Fruit fly (Drosophila melanogaster) whole organism, embryonic: ENCODE results near the gene Catsup.
A peak's percentile ranks its signal among the peaks of the same experiment; 100 is the strongest.

Source experiments
- CG10209 ChIP-seq: fragments of 200-800 bp; sonication (Bioruptor generic); optimal IDR thresholded peaks from 3 replicates; lab custom pipeline; 2017; ENCODE audit warnings: missing biosample characterization, mild to moderate bottlenecking, missing genetic modification characterization, missing genetic modification reagents
- CG10543 ChIP-seq: fragments of 200-800 bp; sonication (Bioruptor generic); optimal IDR thresholded peaks from 3 replicates; lab custom pipeline; 2017; ENCODE audit warnings: missing biosample characterization, mild to moderate bottlenecking, missing genetic modification characterization, moderate library complexity
- CG11456 ChIP-seq: fragments of 200-800 bp; sonication (Bioruptor generic); IDR thresholded peaks from 3 replicates; pipeline ENCODE4 v1.3.6; 2022; ENCODE audit warnings: missing biosample characterization, missing genetic modification characterization
- CG12391 ChIP-seq: fragments of 200-800 bp; sonication (Bioruptor generic); optimal IDR thresholded peaks from 3 replicates; lab custom pipeline; 2018; ENCODE audit warnings: missing biosample characterization, mild to moderate bottlenecking, missing genetic modification characterization, moderate library complexity
- CG14014 ChIP-seq: fragments of 200-800 bp; sonication (Bioruptor generic); IDR thresholded peaks from 2 replicates; pipeline ENCODE4 v1.3.6; 2022; ENCODE audit warnings: missing biosample characterization, missing genetic modification characterization
- CG14965 ChIP-seq: fragments of 200-800 bp; sonication (Bioruptor generic); optimal IDR thresholded peaks from 2 replicates; lab custom pipeline; 2016; ENCODE audit warnings: missing biosample characterization, missing genetic modification characterization, borderline replicate concordance
- CG15514 ChIP-seq: fragments of 200-800 bp; sonication (Bioruptor generic); optimal IDR thresholded peaks from 3 replicates; lab custom pipeline; 2017; ENCODE audit warnings: missing biosample characterization, missing genetic modification characterization, mild to moderate bottlenecking, moderate library complexity, missing genetic modification reagents
- CG1647 ChIP-seq: fragments of 200-800 bp; sonication (Bioruptor generic); optimal IDR thresholded peaks from 3 replicates; lab custom pipeline; 2016; ENCODE audit warnings: missing biosample characterization, missing genetic modification characterization
- CG16863 ChIP-seq: fragments of 200-800 bp; sonication (Bioruptor generic); optimal IDR thresholded peaks from 3 replicates; lab custom pipeline; 2016; ENCODE audit warnings: missing biosample characterization, missing genetic modification characterization
- CG17385 ChIP-seq: fragments of 200-800 bp; sonication (Bioruptor generic); optimal IDR thresholded peaks from 3 replicates; lab custom pipeline; 2018; ENCODE audit warnings: missing biosample characterization, mild to moderate bottlenecking, missing genetic modification characterization
- CG17612 ChIP-seq: fragments of 200-800 bp; sonication (Bioruptor generic); IDR thresholded peaks from 2 replicates; pipeline ENCODE4 v1.3.6; 2022; ENCODE audit warnings: missing biosample characterization, missing genetic modification characterization
- CG2875 ChIP-seq: fragments of 200-800 bp; sonication (Bioruptor generic); optimal IDR thresholded peaks from 2 replicates; lab custom pipeline; 2017; ENCODE audit warnings: missing biosample characterization, mild to moderate bottlenecking, missing genetic modification characterization, missing genetic modification reagents
- CG31365 ChIP-seq: fragments of 200-800 bp; sonication (Bioruptor generic); optimal IDR thresholded peaks from 2 replicates; lab custom pipeline; 2018; ENCODE audit warnings: missing biosample characterization, mild to moderate bottlenecking, missing genetic modification characterization
- CG3163 ChIP-seq: fragments of 200-800 bp; sonication (Bioruptor generic); optimal IDR thresholded peaks from 3 replicates; lab custom pipeline; 2016; ENCODE audit warnings: missing biosample characterization, missing genetic modification characterization
- CG4282 ChIP-seq: fragments of 200-800 bp; sonication (Bioruptor generic); optimal IDR thresholded peaks from 2 replicates; lab custom pipeline; 2016; ENCODE audit warnings: missing biosample characterization, missing genetic modification characterization
- CG4707 ChIP-seq: fragments of 200-800 bp; sonication (Bioruptor generic); optimal IDR thresholded peaks from 2 replicates; lab custom pipeline; 2018; ENCODE audit warnings: missing biosample characterization, mild to moderate bottlenecking, missing genetic modification characterization, moderate library complexity
- CG6854 ChIP-seq: fragments of 200-800 bp; sonication (Bioruptor generic); optimal IDR thresholded peaks from 3 replicates; lab custom pipeline; 2017; ENCODE audit warnings: missing biosample characterization, mild to moderate bottlenecking, missing genetic modification characterization
- CG7556 ChIP-seq: fragments of 200-800 bp; sonication (Bioruptor generic); optimal IDR thresholded peaks from 2 replicates; lab custom pipeline; 2017; ENCODE audit warnings: missing biosample characterization, mild to moderate bottlenecking, missing genetic modification characterization
- CG8944 ChIP-seq: fragments of 200-800 bp; sonication (Bioruptor generic); optimal IDR thresholded peaks from 3 replicates; lab custom pipeline; 2016; ENCODE audit warnings: missing biosample characterization, missing genetic modification characterization
- D ChIP-seq, 2 experiments: fragments of 200-800 bp in 1 of 2; fragments of >200 bp in 1 of 2; sonication (Bioruptor generic) in 1 of 2; optimal IDR thresholded peaks; 2 replicates in 1 of 2; 3 replicates in 1 of 2; lab custom pipeline; 2017; ENCODE audit warnings: mild to moderate bottlenecking in 1 of 2, missing biosample characterization in 1 of 2, missing genetic modification characterization in 1 of 2, missing genetic modification reagents in 1 of 2
- Doc3 ChIP-seq: fragments of 200-800 bp; sonication (Bioruptor generic); IDR thresholded peaks from 3 replicates; pipeline ENCODE4 v1.3.6; 2022; ENCODE audit warnings: missing biosample characterization, missing genetic modification characterization; ENCODE audit not compliant: partially characterized antibody
- Fer1 ChIP-seq: fragments of 200-800 bp; sonication (Bioruptor generic); optimal IDR thresholded peaks from 2 replicates; lab custom pipeline; 2017; ENCODE audit warnings: missing biosample characterization, mild to moderate bottlenecking, missing genetic modification characterization
- HLH54F ChIP-seq: fragments of 200-800 bp; sonication (Bioruptor generic); optimal IDR thresholded peaks from 3 replicates; lab custom pipeline; 2016; ENCODE audit warnings: missing biosample characterization, missing genetic modification characterization
- Ptx1 ChIP-seq: fragments of 200-800 bp; sonication (Bioruptor generic); IDR thresholded peaks from 2 replicates; pipeline ENCODE4 v1.3.6; 2022; ENCODE audit warnings: missing biosample characterization, missing genetic modification characterization
- Sox102F ChIP-seq: fragments of 200-800 bp; sonication (Bioruptor generic); optimal IDR thresholded peaks from 2 replicates; lab custom pipeline; 2018; ENCODE audit warnings: missing biosample characterization, mild to moderate bottlenecking, missing genetic modification characterization, moderate library complexity
- Spps ChIP-seq: fragments of 200-800 bp; sonication (Bioruptor generic); optimal IDR thresholded peaks from 2 replicates; lab custom pipeline; 2018; ENCODE audit warnings: missing biosample characterization, mild to moderate bottlenecking, missing genetic modification characterization
- TFAM ChIP-seq: fragments of 200-800 bp; sonication (Bioruptor generic); optimal IDR thresholded peaks from 2 replicates; lab custom pipeline; 2017; ENCODE audit warnings: missing biosample characterization, missing genetic modification characterization, inconsistent platforms
- Xrp1 ChIP-seq: fragments of 200-800 bp; sonication (Bioruptor generic); IDR thresholded peaks from 2 replicates; pipeline ENCODE4 v1.3.6; 2022; ENCODE audit warnings: missing biosample characterization, missing genetic modification characterization
- ab ChIP-seq: fragments of 200-800 bp; sonication (Bioruptor generic); optimal IDR thresholded peaks from 2 replicates; lab custom pipeline; 2016; ENCODE audit warnings: missing biosample characterization, missing genetic modification characterization
- cg ChIP-seq: fragments of 200-800 bp; sonication (Bioruptor generic); optimal IDR thresholded peaks from 3 replicates; lab custom pipeline; 2019; ENCODE audit warnings: missing biosample characterization, mild to moderate bottlenecking, missing genetic modification characterization, moderate library complexity
- en ChIP-seq: fragments of 200-800 bp; sonication (Bioruptor generic); optimal IDR thresholded peaks from 2 replicates; lab custom pipeline; 2016; ENCODE audit warnings: missing biosample characterization, missing genetic modification characterization
- eve ChIP-seq, 2 experiments: fragments of >200 bp; optimal IDR thresholded peaks; 2 replicates each; lab custom pipeline; 2017; ENCODE audit warnings: missing biosample characterization in 2 of 2, missing genetic modification characterization in 2 of 2
- hbn ChIP-seq: fragments of 200-800 bp; sonication (Bioruptor generic); IDR thresholded peaks from 2 replicates; pipeline ENCODE4 v1.3.6; 2022; ENCODE audit warnings: missing biosample characterization, missing genetic modification characterization; ENCODE audit not compliant: partially characterized antibody
- ind ChIP-seq: fragments of 200-800 bp; sonication (Bioruptor generic); optimal IDR thresholded peaks from 3 replicates; lab custom pipeline; 2016; ENCODE audit warnings: missing biosample characterization, missing genetic modification characterization
- insv ChIP-seq, 2 experiments: fragments of 200-800 bp; sonication (Bioruptor generic); optimal IDR thresholded peaks; 3 replicates each; lab custom pipeline; 2016 to 2018; ENCODE audit warnings: missing biosample characterization in 2 of 2, missing genetic modification characterization in 2 of 2
- lola ChIP-seq, 3 experiments: fragments of >200 bp in 2 of 3; fragments of 200-800 bp in 1 of 3; sonication (Bioruptor generic) in 1 of 3; optimal IDR thresholded peaks; 2 replicates each; lab custom pipeline; 2017 to 2019; ENCODE audit warnings: missing biosample characterization in 3 of 3, missing genetic modification characterization in 3 of 3, mild to moderate bottlenecking in 1 of 3, moderate library complexity in 1 of 3
- mirr ChIP-seq: fragments of 200-800 bp; sonication (Bioruptor generic); optimal IDR thresholded peaks from 3 replicates; lab custom pipeline; 2018; ENCODE audit warnings: missing biosample characterization, mild to moderate bottlenecking, missing genetic modification characterization
- nmo ChIP-seq: fragments of 200-800 bp; sonication (Bioruptor generic); optimal IDR thresholded peaks from 2 replicates; lab custom pipeline; 2018; ENCODE audit warnings: missing biosample characterization, mild to moderate bottlenecking, missing genetic modification characterization, moderate library complexity
- pan ChIP-seq, 4 experiments: fragments of >200 bp in 3 of 4; fragments of 200-800 bp in 1 of 4; sonication (Bioruptor generic) in 1 of 4; optimal IDR thresholded peaks in 3 of 4; IDR thresholded peaks in 1 of 4; 2 replicates each; pipeline versions ENCODE4 v1.3.6 to Lab custom; 2017 to 2022; ENCODE audit warnings: missing biosample characterization in 2 of 4, missing genetic modification characterization in 2 of 4, mixed read lengths in 1 of 4
- sd ChIP-seq: fragments of 200-800 bp; sonication (Bioruptor generic); optimal IDR thresholded peaks from 3 replicates; lab custom pipeline; 2018; ENCODE audit warnings: missing biosample characterization, mild to moderate bottlenecking, missing genetic modification characterization, moderate library complexity
- stwl ChIP-seq: fragments of 200-800 bp; sonication (Bioruptor generic); optimal IDR thresholded peaks from 3 replicates; lab custom pipeline; 2018; ENCODE audit warnings: missing biosample characterization, mild to moderate bottlenecking, missing genetic modification characterization, moderate library complexity
- tna ChIP-seq: fragments of 200-800 bp; sonication (Bioruptor generic); IDR thresholded peaks from 2 replicates; pipeline ENCODE4 v1.3.6; 2022; ENCODE audit warnings: missing biosample characterization, missing genetic modification characterization; ENCODE audit not compliant: partially characterized antibody
- tup ChIP-seq: fragments of 200-800 bp; sonication (Bioruptor generic); optimal IDR thresholded peaks from 2 replicates; lab custom pipeline; 2016; ENCODE audit warnings: missing biosample characterization, mild to moderate bottlenecking, missing genetic modification characterization, moderate library complexity
- unpg ChIP-seq: fragments of 200-800 bp; sonication (Bioruptor generic); optimal IDR thresholded peaks from 3 replicates; lab custom pipeline; 2018; ENCODE audit warnings: missing biosample characterization, mild to moderate bottlenecking, missing genetic modification characterization, moderate library complexity
- vnd ChIP-seq: fragments of 200-800 bp; sonication (Bioruptor generic); IDR thresholded peaks from 3 replicates; pipeline ENCODE4 v1.3.6; 2022; ENCODE audit warnings: missing biosample characterization, missing genetic modification characterization; ENCODE audit not compliant: partially characterized antibody
- vvl ChIP-seq: fragments of 200-800 bp; sonication (Bioruptor generic); IDR thresholded peaks from 2 replicates; pipeline ENCODE4 v1.3.6; 2022; ENCODE audit warnings: missing biosample characterization, missing genetic modification characterization
- z ChIP-seq: fragments of 200-800 bp; sonication (Bioruptor generic); IDR thresholded peaks from 3 replicates; pipeline ENCODE4 v1.3.6; 2022; ENCODE audit warnings: missing biosample characterization, missing genetic modification characterization

Catsup gene

DNA sequence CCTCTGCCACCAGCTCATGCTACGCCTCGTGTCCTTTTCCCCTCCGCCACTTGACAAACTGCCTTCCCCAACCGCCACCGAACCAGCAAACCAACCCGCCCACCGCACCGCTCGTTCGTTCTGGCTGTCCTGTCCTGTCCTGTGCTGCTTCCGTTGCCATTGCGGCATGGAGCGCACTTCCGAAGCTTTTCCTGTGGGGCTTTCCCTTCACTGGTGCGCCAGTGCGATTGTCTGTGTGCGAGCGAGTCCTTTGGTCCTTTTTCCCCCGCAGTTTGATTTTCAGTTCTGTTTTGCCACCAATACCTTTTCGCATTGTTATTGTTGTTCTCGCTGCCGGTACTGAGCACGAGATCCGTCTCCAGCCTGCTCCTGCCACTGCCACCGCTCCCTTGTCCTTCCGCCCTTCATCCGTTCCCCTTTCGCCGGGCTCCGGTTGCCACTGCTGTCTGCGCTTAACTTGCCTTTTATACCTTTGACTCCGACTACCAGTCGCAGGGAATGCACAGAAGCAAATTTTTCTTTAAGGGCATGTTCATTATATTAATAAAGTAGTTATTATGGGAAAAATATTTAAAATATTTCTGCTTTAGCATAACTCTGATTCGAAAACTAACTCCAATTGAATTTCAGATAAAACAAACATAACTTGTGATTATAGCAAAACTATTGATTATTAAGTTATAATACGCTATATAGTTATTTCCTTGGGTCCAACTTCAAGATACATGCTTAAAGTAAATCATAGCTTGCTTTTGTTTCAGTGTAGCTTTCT lies 17.5 kb upstream of the Catsup start (continued):
- no peak for TF ChIP-seq pan (optimal IDR thresholded peaks at IDR 0.05; lab: Kevin White, UChicago)
- no peak for TF ChIP-seq pan (GFP tag; optimal IDR thresholded peaks at IDR 0.05 in 1 of 2, IDR thresholded peaks at IDR 0.05 in 1 of 2)
- TF ChIP-seq CG31365 (tag; lab: Kevin White, UChicago) = no peak
- peak; percentile 8 for TF ChIP-seq CG4707
- TF ChIP-seq CG14965 (GFP tag; lab: Kevin White, UChicago) = no peak
- TF ChIP-seq ind (GFP tag; lab: Kevin White, UChicago) = peak; percentile 58
- TF ChIP-seq CG6854 (GFP tag; lab: Kevin White, UChicago) = peak; percentile 53
- no peak for TF ChIP-seq z (GFP tag; lab: Robert Waterston, UW)
- TF ChIP-seq eve (GFP tag; optimal IDR thresholded peaks at IDR 0.05; lab: Kevin White, UChicago) = no peak
- no peak for TF ChIP-seq CG17612
- TF ChIP-seq lola (GFP tag; optimal IDR thresholded peaks at IDR 0.05; lab: Kevin White, UChicago) = peak in 1 of 3 experiments; percentile 33
- no peak for TF ChIP-seq CG8944 (GFP tag; lab: Kevin White, UChicago)
- TF ChIP-seq vvl = no peak
- no peak for TF ChIP-seq tna (GFP tag; lab: Robert Waterston, UW)
- no peak for TF ChIP-seq CG16863 (GFP tag; lab: Kevin White, UChicago)
- TF ChIP-seq CG10209 (GFP tag; lab: Kevin White, UChicago) = peak; percentile 70
- peak; percentile 58; the same call in 1 of the 2 replicates for TF ChIP-seq CG14014 (GFP tag; lab: Robert Waterston, UW)
- TF ChIP-seq cg = no peak
- TF ChIP-seq TFAM = no peak
- peak; percentile 76 for TF ChIP-seq CG17385 (GFP tag; lab: Kevin White, UChicago)
- peak; percentile 67 for TF ChIP-seq nmo (GFP tag; lab: Kevin White, UChicago)
- no peak for TF ChIP-seq hbn (GFP tag; lab: Robert Waterston, UW)
- TF ChIP-seq CG4282 (GFP tag; lab: Kevin White, UChicago) = no peak
- peak; percentile 34 for TF ChIP-seq CG2875
- TF ChIP-seq unpg (GFP tag; lab: Kevin White, UChicago) = peak; percentile 66
- TF ChIP-seq CG15514 (GFP tag; lab: Kevin White, UChicago) = peak; percentile 53
- TF ChIP-seq tup = no peak
- TF ChIP-seq D (optimal IDR thresholded peaks at IDR 0.05; lab: Kevin White, UChicago) = no peak
- peak; percentile 67 for TF ChIP-seq D (GFP tag; optimal IDR thresholded peaks at IDR 0.05; lab: Kevin White, UChicago)
- TF ChIP-seq HLH54F = no peak
- TF ChIP-seq Spps (tag; lab: Kevin White, UChicago) = no peak
- TF ChIP-seq stwl = no peak
- TF ChIP-seq CG3163 (GFP tag; lab: Kevin White, UChicago) = no peak
- TF ChIP-seq CG11456 = peak; percentile 55; the same call in 1 of the 3 replicates
- TF ChIP-seq Ptx1 (GFP tag; lab: Robert Waterston, UW) = peak; percentile 68
- no peak for TF ChIP-seq en (GFP tag; lab: Kevin White, UChicago)
- TF ChIP-seq CG1647 (GFP tag; lab: Kevin White, UChicago) = no peak
- TF ChIP-seq Xrp1 (GFP tag; lab: Robert Waterston, UW) = peak; percentile 23; the same call in 1 of the 2 replicates
- peak; percentile 62 for TF ChIP-seq mirr (GFP tag; lab: Kevin White, UChicago)
- peak in 1 of 2 experiments; percentile 5 for TF ChIP-seq insv (GFP tag; optimal IDR thresholded peaks at IDR 0.05; lab: Kevin White, UChicago)
- TF ChIP-seq ab (GFP tag; lab: Kevin White, UChicago) = no peak
- TF ChIP-seq Fer1 = peak; percentile 89
- TF ChIP-seq CG10543 = peak; percentile 80
- TF ChIP-seq sd (tag; lab: Kevin White, UChicago) = peak; percentile 60
- no peak for TF ChIP-seq vnd
- peak; percentile 94 for TF ChIP-seq CG7556 (GFP tag; lab: Kevin White, UChicago)
- TF ChIP-seq Doc3 = no peak
- TF ChIP-seq Sox102F (GFP tag; lab: Kevin White, UChicago) = peak; percentile 75
- peak; percentile 72 for TF ChIP-seq CG12391 (tag; lab: Kevin White, UChicago)
